Worm (Caenorhabditis elegans): Measurements from ENCODE around the gene B0286.1.

DNA sequence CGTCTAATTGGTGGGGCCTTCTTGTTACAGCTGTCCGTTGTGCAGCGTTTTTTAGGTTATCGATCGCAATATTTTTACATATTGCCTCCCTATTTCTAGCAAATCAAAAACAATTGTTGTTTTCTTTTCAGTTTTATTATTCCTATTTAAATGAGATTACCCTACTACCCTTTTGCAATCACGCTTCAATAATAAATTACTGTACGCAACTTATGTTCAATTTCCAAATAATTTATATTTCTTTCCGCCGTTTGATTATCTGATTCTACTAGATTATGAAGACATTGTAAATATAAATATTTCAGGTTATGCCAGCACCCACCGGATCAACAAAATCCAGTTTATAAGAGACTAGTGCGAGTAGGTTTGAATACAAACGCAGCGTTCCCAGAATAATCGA, 27.1 kb downstream of the B0286.1 start, which contains the start of gene ZK430.5:
- no peak for TF ChIP-seq ama-1 (optimal IDR thresholded peaks at IDR 0.05)
- no peak for TF ChIP-seq hnd-1 (tag; optimal IDR thresholded peaks at IDR 0.05)
- no peak for TF ChIP-seq flt-1 (GFP tag; IDR thresholded peaks at IDR 0.05)
- TF ChIP-seq B0310.2 (tag; optimal IDR thresholded peaks at IDR 0.05), result no peak
- no peak for TF ChIP-seq ceh-13 (GFP tag; optimal IDR thresholded peaks at IDR 0.05)
- no peak for TF ChIP-seq hmbx-1 (tag; optimal IDR thresholded peaks at IDR 0.05)
- no peak for TF ChIP-seq aly-1 (tag; optimal IDR thresholded peaks at IDR 0.05)
- TF ChIP-seq scrt-1 (GFP tag; IDR thresholded peaks at IDR 0.05), result no peak
- no peak for TF ChIP-seq sea-1 (GFP tag; conservative IDR thresholded peaks at IDR 0.05)

Data from whole organism, early embryonic.